Worm (Caenorhabditis elegans) whole organism, L1 larva: Measurements from ENCODE around the gene F26G1.3.
A peak's percentile ranks its signal among the peaks of the same experiment; 100 is the strongest.

ENCODE experiments used
- F16B12.6 ChIP-seq: fragments of 150-350 bp; optimal IDR thresholded peaks from 2 replicates; lab custom pipeline; 2014; ENCODE audit warnings: missing biosample characterization, missing genetic modification characterization
- ama-1 ChIP-seq: fragments of 150-350 bp; optimal IDR thresholded peaks from 2 replicates; lab custom pipeline; 2014
- blmp-1 ChIP-seq: fragments of 150-350 bp; optimal IDR thresholded peaks from 2 replicates; lab custom pipeline; 2014; ENCODE audit warnings: missing biosample characterization, missing genetic modification characterization
- ceh-63 ChIP-seq: fragments of 200-800 bp; sonication (Bioruptor generic); optimal IDR thresholded peaks from 2 replicates; lab custom pipeline; 2018; ENCODE audit warnings: mild to moderate bottlenecking, missing genetic modification characterization, missing compliant biosample characterization
- dpl-1 ChIP-seq, 3 experiments: fragments of 150-350 bp in 2 of 3; sonication (generic microtip) in 1 of 3; optimal IDR thresholded peaks; 2 replicates each; lab custom pipeline; 2014 to 2017; ENCODE audit warnings: missing biosample characterization in 3 of 3, missing genetic modification characterization in 3 of 3, missing genetic modification reagents in 3 of 3
- dsc-1 ChIP-seq: sonication (generic microtip); optimal IDR thresholded peaks from 2 replicates; lab custom pipeline; 2016; ENCODE audit warnings: mild to moderate bottlenecking, missing genetic modification characterization, missing compliant biosample characterization
- efl-1 ChIP-seq, 4 experiments: fragments of 150-350 bp; optimal IDR thresholded peaks in 3 of 4; peaks in 1 of 4; 1 replicate in 1 of 4; 2 replicates in 3 of 4; lab custom pipeline; 2014; ENCODE audit warnings: missing biosample characterization in 2 of 4, missing genetic modification characterization in 2 of 4, missing genetic modification reagents in 2 of 4
- efl-3 ChIP-seq: fragments of 200-800 bp; sonication (Bioruptor generic); optimal IDR thresholded peaks from 2 replicates; lab custom pipeline; 2018; ENCODE audit warnings: mild to moderate bottlenecking, missing genetic modification characterization, missing compliant biosample characterization
- elt-3 ChIP-seq, 6 experiments: fragments of 150-350 bp in 1 of 6; sonication (generic microtip); optimal IDR thresholded peaks; 2 replicates each; lab custom pipeline; 2017 to 2018; ENCODE audit warnings: missing biosample characterization in 6 of 6, missing genetic modification characterization in 6 of 6, inconsistent platforms in 1 of 6
- fkh-10 ChIP-seq: sonication (generic microtip); optimal IDR thresholded peaks from 2 replicates; lab custom pipeline; 2017; ENCODE audit warnings: missing biosample characterization, missing genetic modification reagents, missing genetic modification characterization
- fkh-4 ChIP-seq: sonication (generic microtip); optimal IDR thresholded peaks from 2 replicates; lab custom pipeline; 2016; ENCODE audit warnings: missing compliant biosample characterization, missing genetic modification characterization, borderline replicate concordance
- grh-1 ChIP-seq: fragments of 200-800 bp; sonication (Bioruptor generic); IDR thresholded peaks from 2 replicates; pipeline ENCODE4 v1.3.6; 2022; ENCODE audit warnings: missing genetic modification reagents, missing genetic modification characterization, missing compliant biosample characterization
- hlh-17 ChIP-seq: fragments of 200-800 bp; sonication (Bioruptor generic); optimal IDR thresholded peaks from 2 replicates; lab custom pipeline; 2018; ENCODE audit warnings: missing genetic modification characterization, mild to moderate bottlenecking, missing compliant biosample characterization, moderate library complexity, borderline replicate concordance
- hlh-4 ChIP-seq: sonication (generic microtip); optimal IDR thresholded peaks from 2 replicates; lab custom pipeline; 2016; ENCODE audit warnings: mild to moderate bottlenecking, missing genetic modification characterization, missing compliant biosample characterization
- isw-1 ChIP-seq: fragments of 200-800 bp; sonication (Bioruptor generic); IDR thresholded peaks from 2 replicates; pipeline ENCODE4 v1.3.6; 2022; ENCODE audit warnings: missing genetic modification characterization, missing compliant biosample characterization
- jun-1 ChIP-seq: fragments of 150-350 bp; optimal IDR thresholded peaks from 2 replicates; lab custom pipeline; 2014; ENCODE audit warnings: missing biosample characterization, missing genetic modification reagents, missing genetic modification characterization
- lin-14 ChIP-seq: fragments of 200-800 bp; sonication (Bioruptor generic); optimal IDR thresholded peaks from 2 replicates; lab custom pipeline; 2018; ENCODE audit warnings: mild to moderate bottlenecking, missing genetic modification characterization, moderate library complexity, missing compliant biosample characterization
- lin-35 ChIP-seq, 2 experiments: fragments of 150-350 bp; optimal IDR thresholded peaks; 2 replicates each; lab custom pipeline; 2014; ENCODE audit warnings: missing biosample characterization in 2 of 2, missing genetic modification characterization in 2 of 2, missing genetic modification reagents in 2 of 2
- lir-3 ChIP-seq: sonication (generic microtip); optimal IDR thresholded peaks from 2 replicates; lab custom pipeline; 2016; ENCODE audit warnings: mild to moderate bottlenecking, missing genetic modification characterization, moderate library complexity, missing compliant biosample characterization; ENCODE audit not compliant: poor library complexity
- lsy-2 ChIP-seq, 2 experiments: fragments of 150-350 bp; optimal IDR thresholded peaks; 2 replicates each; lab custom pipeline; 2014; ENCODE audit warnings: missing biosample characterization in 2 of 2, missing genetic modification characterization in 2 of 2
- mab-9 ChIP-seq: fragments of 200-800 bp; sonication (Bioruptor generic); IDR thresholded peaks from 2 replicates; pipeline ENCODE4 v1.3.6; 2022; ENCODE audit warnings: missing genetic modification reagents, missing genetic modification characterization, missing compliant biosample characterization
- mdl-1 ChIP-seq, 2 experiments: fragments of 150-350 bp; optimal IDR thresholded peaks; 2 replicates each; lab custom pipeline; 2014 to 2017; ENCODE audit warnings: missing biosample characterization in 2 of 2, missing genetic modification characterization in 2 of 2, inconsistent platforms in 1 of 2
- nhr-11 ChIP-seq: fragments of 150-350 bp; optimal IDR thresholded peaks from 2 replicates; lab custom pipeline; 2014; ENCODE audit warnings: missing biosample characterization, missing genetic modification characterization
- nhr-19 ChIP-seq: fragments of 200-800 bp; sonication (Bioruptor generic); conservative IDR thresholded peaks from 2 replicates; pipeline ENCODE4 v1.3.6; 2022; ENCODE audit warnings: missing genetic modification characterization, missing compliant biosample characterization
- nhr-20 ChIP-seq: sonication (generic microtip); optimal IDR thresholded peaks from 2 replicates; lab custom pipeline; 2016; ENCODE audit warnings: mild to moderate bottlenecking, missing genetic modification characterization, missing compliant biosample characterization
- nhr-28 ChIP-seq: fragments of 150-350 bp; optimal IDR thresholded peaks from 2 replicates; lab custom pipeline; 2014; ENCODE audit warnings: missing biosample characterization, missing genetic modification characterization
- nhr-47 ChIP-seq: sonication (generic microtip); optimal IDR thresholded peaks from 2 replicates; lab custom pipeline; 2016; ENCODE audit warnings: mild to moderate bottlenecking, missing genetic modification characterization, moderate library complexity, missing compliant biosample characterization
- nhr-71 ChIP-seq: sonication (generic microtip); optimal IDR thresholded peaks from 2 replicates; lab custom pipeline; 2016; ENCODE audit warnings: mild to moderate bottlenecking, missing genetic modification characterization, moderate library complexity, missing compliant biosample characterization
- nhr-85 ChIP-seq: sonication (generic microtip); peaks from one replicate; lab custom pipeline; 2016; ENCODE audit warnings: missing genetic modification characterization, inconsistent platforms, missing compliant biosample characterization
- nhr-90 ChIP-seq: sonication (generic microtip); optimal IDR thresholded peaks from 2 replicates; lab custom pipeline; 2016; ENCODE audit warnings: mild to moderate bottlenecking, missing genetic modification characterization, missing compliant biosample characterization; ENCODE audit not compliant: poor library complexity
- pag-3 ChIP-seq: sonication (generic microtip); optimal IDR thresholded peaks from 2 replicates; lab custom pipeline; 2017; ENCODE audit warnings: missing genetic modification characterization, mild to moderate bottlenecking, missing compliant biosample characterization, antibody characterized with exemption, borderline replicate concordance; ENCODE audit not compliant: insufficient read depth
- rnt-1 ChIP-seq: sonication (generic microtip); optimal IDR thresholded peaks from 2 replicates; lab custom pipeline; 2016; ENCODE audit warnings: mild to moderate bottlenecking, missing genetic modification characterization, moderate library complexity, missing compliant biosample characterization
- snpc-4 ChIP-seq: fragments of 150-350 bp; optimal IDR thresholded peaks from 2 replicates; lab custom pipeline; 2014; ENCODE audit warnings: missing biosample characterization, missing genetic modification characterization
- snu-23 ChIP-seq: sonication (generic microtip); optimal IDR thresholded peaks from 2 replicates; lab custom pipeline; 2016; ENCODE audit warnings: missing genetic modification characterization, missing compliant biosample characterization
- sox-4 ChIP-seq: sonication (generic microtip); optimal IDR thresholded peaks from 2 replicates; lab custom pipeline; 2016; ENCODE audit warnings: missing genetic modification characterization, missing compliant biosample characterization
- sup-37 ChIP-seq: fragments of 200-800 bp; sonication (Bioruptor generic); optimal IDR thresholded peaks from 2 replicates; lab custom pipeline; 2018; ENCODE audit warnings: mild to moderate bottlenecking, missing genetic modification characterization, missing compliant biosample characterization
- tbx-2 ChIP-seq: sonication (generic microtip); optimal IDR thresholded peaks from 2 replicates; lab custom pipeline; 2016; ENCODE audit warnings: missing genetic modification characterization, missing compliant biosample characterization
- unc-130 ChIP-seq: fragments of 150-350 bp; optimal IDR thresholded peaks from 2 replicates; lab custom pipeline; 2017; ENCODE audit warnings: missing biosample characterization, missing genetic modification characterization, inconsistent platforms
- unc-98 ChIP-seq: fragments of 200-800 bp; sonication (Bioruptor generic); IDR thresholded peaks from 2 replicates; pipeline ENCODE4 v1.3.6; 2022; ENCODE audit warnings: missing genetic modification characterization, missing compliant biosample characterization
- vab-15 ChIP-seq: sonication (generic microtip); optimal IDR thresholded peaks from 2 replicates; lab custom pipeline; 2017; ENCODE audit warnings: missing genotype, mild to moderate bottlenecking, missing genetic modification characterization, missing compliant biosample characterization
- zag-1 ChIP-seq: fragments of 150-350 bp; optimal IDR thresholded peaks from 2 replicates; lab custom pipeline; 2014; ENCODE audit warnings: missing biosample characterization, missing genetic modification characterization

F26G1.3 gene

ce11 chrII:4741527-4742187 is 16.9 kb upstream of the F26G1.3 start, which contains the start of gene acs-11 (continued):
- no peak for TF ChIP-seq hlh-4 (tag; lab: Kevin White, UChicago)
- TF ChIP-seq tbx-2 (tag; lab: Kevin White, UChicago): no peak
- peak; percentile 11 for TF ChIP-seq nhr-20 (tag; lab: Kevin White, UChicago)
- no peak for TF ChIP-seq jun-1
- no peak for TF ChIP-seq hlh-17 (GFP tag; lab: Kevin White, UChicago)
- no peak for TF ChIP-seq vab-15 (tag; lab: Kevin White, UChicago)
- no peak for TF ChIP-seq lsy-2 (tag; optimal IDR thresholded peaks at IDR 0.05; lab: Kevin White, UChicago)
- TF ChIP-seq sup-37 (GFP tag; lab: Kevin White, UChicago): no peak
- TF ChIP-seq fkh-10 (GFP tag; lab: Kevin White, UChicago): no peak
- TF ChIP-seq ama-1: no peak
- no peak for TF ChIP-seq snpc-4 (tag; lab: Kevin White, UChicago)
- no peak for TF ChIP-seq pag-3 (tag; lab: Kevin White, UChicago)
- no peak for TF ChIP-seq nhr-28 (tag; lab: Kevin White, UChicago)
- no peak for TF ChIP-seq F16B12.6 (tag; lab: Kevin White, UChicago)
- no peak for TF ChIP-seq fkh-4 (tag; lab: Kevin White, UChicago)
- no peak for TF ChIP-seq zag-1 (tag; lab: Kevin White, UChicago)
- no peak for TF ChIP-seq ceh-63 (GFP tag; lab: Kevin White, UChicago)
- TF ChIP-seq rnt-1 (tag; lab: Kevin White, UChicago): no peak
- TF ChIP-seq nhr-90 (tag; lab: Kevin White, UChicago): peak; percentile 14
- TF ChIP-seq unc-98 (GFP tag; lab: Robert Waterston, UW): no peak
- TF ChIP-seq mab-9 (GFP tag; lab: Robert Waterston, UW): no peak
- TF ChIP-seq sox-4 (tag; lab: Kevin White, UChicago): no peak

DNA sequence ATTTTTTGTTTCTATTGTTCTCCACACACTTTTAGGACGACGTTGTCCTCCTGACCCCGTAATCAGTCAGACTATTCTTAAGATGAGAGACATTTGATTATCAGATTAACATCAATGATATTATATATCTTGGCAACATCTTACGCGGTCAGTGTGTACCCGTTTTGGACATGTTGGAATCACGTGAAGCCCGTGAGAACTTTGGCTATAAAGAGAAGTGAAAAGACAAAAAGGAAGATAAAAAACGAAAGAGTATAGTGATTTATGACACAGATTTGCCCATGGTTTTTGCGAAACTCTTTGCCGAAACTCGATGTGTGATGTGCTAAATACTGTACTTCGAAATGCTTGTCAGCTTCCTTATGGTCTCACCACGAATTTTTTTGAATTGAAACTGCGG is 13.3 kb upstream of the F26G1.3 start:
- TF ChIP-seq nhr-85 (tag; lab: Kevin White, UChicago): peak; percentile 96
- TF ChIP-seq nhr-20 (tag; lab: Kevin White, UChicago): peak; percentile 82
- peak in 1 of 2 experiments; percentile 12 for TF ChIP-seq mdl-1 (tag; optimal IDR thresholded peaks at IDR 0.05; lab: Kevin White, UChicago)
- TF ChIP-seq blmp-1 (tag; lab: Kevin White, UChicago): peak; percentile 95
- peak; percentile 63 for TF ChIP-seq tbx-2 (tag; lab: Kevin White, UChicago)
- peak; percentile 47 for TF ChIP-seq nhr-47 (tag; lab: Kevin White, UChicago)
- TF ChIP-seq nhr-90 (tag; lab: Kevin White, UChicago): peak; percentile 79
- TF ChIP-seq nhr-71 (tag; lab: Kevin White, UChicago): peak; percentile 79
- peak in 1 of 2 experiments; percentile 38 for TF ChIP-seq lsy-2 (tag; optimal IDR thresholded peaks at IDR 0.05; lab: Kevin White, UChicago)
- TF ChIP-seq dpl-1 (GFP tag; optimal IDR thresholded peaks at IDR 0.05; lab: Kevin White, UChicago): peak in 1 of 3 experiments; percentile 22
- TF ChIP-seq nhr-11 (tag; lab: Kevin White, UChicago): peak; percentile 38
- no peak for TF ChIP-seq dsc-1
- no peak for TF ChIP-seq efl-3
- no peak for TF ChIP-seq vab-15 (tag; lab: Kevin White, UChicago)
- TF ChIP-seq lin-14 (GFP tag; lab: Kevin White, UChicago): peak; percentile 68
- TF ChIP-seq snu-23 (GFP tag; lab: Kevin White, UChicago): peak; percentile 71
- no peak for TF ChIP-seq isw-1 (GFP tag; lab: Robert Waterston, UW)
- peak; percentile 55 for TF ChIP-seq nhr-19 (GFP tag; lab: Robert Waterston, UW)
- peak in 1 of 2 experiments; percentile 8 for TF ChIP-seq efl-1 (optimal IDR thresholded peaks at IDR 0.05; lab: Kevin White, UChicago)
- peak in 1 of 2 experiments; percentile 68 for TF ChIP-seq efl-1 (GFP tag; optimal IDR thresholded peaks at IDR 0.05 in 1 of 2; lab: Kevin White, UChicago)
- TF ChIP-seq sox-4 (tag; lab: Kevin White, UChicago): no peak
- TF ChIP-seq unc-130: peak; percentile 84
- peak; percentile 4 to 98 (median 80) for TF ChIP-seq elt-3 (tag; optimal IDR thresholded peaks at IDR 0.05; lab: Kevin White, UChicago)
- TF ChIP-seq lin-35 (GFP tag; optimal IDR thresholded peaks at IDR 0.05; lab: Kevin White, UChicago): peak in 1 of 2 experiments; percentile 55
- TF ChIP-seq grh-1 (GFP tag; lab: Robert Waterston, UW): peak; percentile 73
- TF ChIP-seq lir-3 (tag; lab: Kevin White, UChicago): no peak
- TF ChIP-seq, all 84 proteins: peak for 19
